Worm (Caenorhabditis elegans): ENCODE data around the gene F57B1.9.

DNA sequence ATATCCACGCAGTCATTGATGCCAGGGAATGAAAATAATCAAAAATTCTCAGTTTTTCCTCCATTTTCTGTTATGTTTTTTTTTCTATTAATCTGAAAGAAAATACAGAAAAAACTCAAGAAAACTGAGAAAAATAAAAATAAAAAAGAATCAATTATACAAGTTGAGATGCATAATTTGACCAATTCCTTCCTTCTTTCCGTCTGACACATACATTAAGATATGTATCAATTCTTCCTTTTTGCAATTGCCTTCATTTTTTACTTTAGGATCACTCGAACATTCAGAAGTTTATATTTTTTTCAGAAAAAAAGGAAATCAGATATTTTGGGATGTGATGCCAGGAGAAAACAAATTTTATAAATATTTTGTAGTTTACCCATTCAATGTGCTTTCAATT lies 9.7 kb upstream of the F57B1.9 start, which contains the start of gene F57B1.5:
- no peak for TF ChIP-seq nhr-25 (tag; optimal IDR thresholded peaks at IDR 0.05)
- TF ChIP-seq lsy-2 (tag; optimal IDR thresholded peaks at IDR 0.05) = no peak
- no peak for TF ChIP-seq fos-1 (tag; optimal IDR thresholded peaks at IDR 0.05)
- no peak for TF ChIP-seq snpc-4 (tag; optimal IDR thresholded peaks at IDR 0.05)
- TF ChIP-seq elt-3 (tag; optimal IDR thresholded peaks at IDR 0.05) = no peak
- no peak for TF ChIP-seq ama-1 (optimal IDR thresholded peaks at IDR 0.05)
- TF ChIP-seq lin-13 (GFP tag; optimal IDR thresholded peaks at IDR 0.05) = no peak
- no peak for TF ChIP-seq unc-39 (tag; optimal IDR thresholded peaks at IDR 0.05)
- TF ChIP-seq nhr-237 (tag; optimal IDR thresholded peaks at IDR 0.05) = no peak
- TF ChIP-seq unc-62 (GFP tag; optimal IDR thresholded peaks at IDR 0.05) = no peak
- no peak for TF ChIP-seq blmp-1 (tag; optimal IDR thresholded peaks at IDR 0.05; ENCODE audit: insufficient read depth)
- no peak for TF ChIP-seq ztf-11 (tag; optimal IDR thresholded peaks at IDR 0.05)
- no peak for TF ChIP-seq R02D3.7 (tag; optimal IDR thresholded peaks at IDR 0.05)

All from whole organism, L2 larva.